Worm (Caenorhabditis elegans) whole organism, L4 larva: ENCODE data around the gene dot-1.3.

Experiments used
- T26A8.4 ChIP-seq: fragments of 200-800 bp; sonication (Bioruptor generic); IDR thresholded peaks from 2 replicates; pipeline ENCODE4 v1.3.6; 2022; ENCODE audit warnings: missing genetic modification characterization, missing compliant biosample characterization
- daf-12 ChIP-seq: fragments of 150-350 bp; optimal IDR thresholded peaks from 2 replicates; lab custom pipeline; 2014; ENCODE audit warnings: missing biosample characterization, missing genetic modification reagents, missing genetic modification characterization
- madf-9 ChIP-seq: fragments of 200-800 bp; sonication (Bioruptor generic); conservative IDR thresholded peaks from 2 replicates; pipeline ENCODE4 v1.3.6; 2022; ENCODE audit warnings: missing genetic modification reagents, missing genetic modification characterization, missing compliant biosample characterization
- nhr-25 ChIP-seq: sonication (generic microtip); optimal IDR thresholded peaks from 2 replicates; lab custom pipeline; 2017; ENCODE audit warnings: missing genetic modification characterization, mild to moderate bottlenecking, missing compliant biosample characterization, antibody characterized with exemption, moderate library complexity, borderline replicate concordance; ENCODE audit not compliant: insufficient read depth

DNA sequence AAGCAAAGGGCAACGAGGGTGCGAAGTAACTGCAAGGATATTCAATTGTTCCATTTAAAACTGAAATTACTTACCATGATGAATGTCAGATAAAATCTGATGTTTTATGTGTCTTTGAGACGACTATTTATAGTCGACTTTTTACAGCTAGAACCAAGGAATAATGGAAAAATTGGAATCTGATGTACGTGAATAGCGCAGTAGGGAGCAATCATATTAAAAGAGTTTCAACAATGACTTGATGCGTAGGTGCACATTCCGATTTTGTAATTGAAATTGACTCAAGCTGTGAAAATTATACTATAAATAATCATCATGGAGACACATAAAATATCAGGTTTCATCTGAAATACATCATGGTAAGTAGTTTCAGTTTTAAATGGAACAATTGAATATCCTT, 40.6 kb upstream of the dot-1.3 start, which contains the start of the genes nspc-9 and nspc-10:
- no peak for TF ChIP-seq T26A8.4
- TF ChIP-seq daf-12 (tag; lab: Kevin White, UChicago), result no peak
- no peak for TF ChIP-seq nhr-25 (tag; lab: Kevin White, UChicago)
- TF ChIP-seq madf-9 (GFP tag; lab: Robert Waterston, UW), result no peak
